Worm (Caenorhabditis elegans) whole organism, L4 larva: ENCODE measurements around the gene lipl-7.

ENCODE experiments used
- F37D6.2 ChIP-seq: sonication (generic microtip); optimal IDR thresholded peaks from 2 replicates; lab custom pipeline; 2016; ENCODE audit warnings: mild to moderate bottlenecking, missing genetic modification characterization, missing compliant biosample characterization
- T20F7.1 ChIP-seq: fragments of 200-800 bp; sonication (Bioruptor generic); optimal IDR thresholded peaks from 2 replicates; lab custom pipeline; 2018; ENCODE audit warnings: mild to moderate bottlenecking, missing genetic modification characterization, missing compliant biosample characterization
- T26A8.4 ChIP-seq: fragments of 200-800 bp; sonication (Bioruptor generic); IDR thresholded peaks from 2 replicates; pipeline ENCODE4 v1.3.6; 2022; ENCODE audit warnings: missing genetic modification characterization, missing compliant biosample characterization
- ZK337.2 ChIP-seq: fragments of 200-800 bp; sonication (Bioruptor generic); IDR thresholded peaks from 2 replicates; pipeline ENCODE4 v1.3.6; 2022; ENCODE audit warnings: missing genetic modification reagents, missing genetic modification characterization, missing compliant biosample characterization
- ZK546.5 ChIP-seq, 2 experiments: sonication (generic microtip); optimal IDR thresholded peaks; 2 replicates each; lab custom pipeline; 2017; ENCODE audit warnings: missing biosample characterization in 2 of 2, missing genetic modification characterization in 2 of 2
- aha-1 ChIP-seq: fragments of 150-350 bp; peaks from one replicate; lab custom pipeline; 2014; ENCODE audit warnings: missing biosample characterization, missing genetic modification characterization
- ceh-28 ChIP-seq: fragments of 150-350 bp; optimal IDR thresholded peaks from 2 replicates; lab custom pipeline; 2014; ENCODE audit warnings: missing biosample characterization, missing genetic modification reagents, missing genetic modification characterization
- ceh-32 ChIP-seq: sonication (generic microtip); optimal IDR thresholded peaks from 2 replicates; lab custom pipeline; 2016; ENCODE audit warnings: mild to moderate bottlenecking, missing genetic modification characterization, missing compliant biosample characterization; ENCODE audit not compliant: poor library complexity
- ceh-62 ChIP-seq: sonication (generic microtip); optimal IDR thresholded peaks from 2 replicates; lab custom pipeline; 2017; ENCODE audit warnings: missing biosample characterization, missing genetic modification characterization
- ces-1 ChIP-seq: fragments of 150-350 bp; sonication (generic microtip); optimal IDR thresholded peaks from 4 replicates; lab custom pipeline; 2014; ENCODE audit warnings: missing biosample characterization, missing genetic modification reagents, missing genetic modification characterization
- daf-12 ChIP-seq: fragments of 150-350 bp; optimal IDR thresholded peaks from 2 replicates; lab custom pipeline; 2014; ENCODE audit warnings: missing biosample characterization, missing genetic modification reagents, missing genetic modification characterization
- daf-19 ChIP-seq: fragments of 200-800 bp; sonication (Bioruptor generic); conservative IDR thresholded peaks from 2 replicates; pipeline ENCODE4 v1.3.6; 2022; ENCODE audit warnings: missing genetic modification characterization, missing compliant biosample characterization
- daf-8 ChIP-seq: fragments of 200-800 bp; sonication (Bioruptor generic); IDR thresholded peaks from 2 replicates; pipeline ENCODE4 v1.3.6; 2022; ENCODE audit warnings: missing genetic modification characterization, missing compliant biosample characterization
- dmd-6 ChIP-seq: fragments of 200-800 bp; sonication (Bioruptor generic); IDR thresholded peaks from 2 replicates; pipeline ENCODE4 v1.3.6; 2022; ENCODE audit warnings: missing genetic modification reagents, missing genetic modification characterization, missing compliant biosample characterization
- egl-43 ChIP-seq: fragments of 200-800 bp; sonication (Bioruptor generic); IDR thresholded peaks from 2 replicates; pipeline ENCODE4 v1.3.6; 2022; ENCODE audit warnings: missing genetic modification reagents, missing genetic modification characterization, missing compliant biosample characterization
- fkh-10 ChIP-seq: fragments of 150-350 bp; optimal IDR thresholded peaks from 2 replicates; lab custom pipeline; 2014; ENCODE audit warnings: missing biosample characterization, missing genetic modification reagents, missing genetic modification characterization
- fos-1 ChIP-seq: fragments of 150-350 bp; optimal IDR thresholded peaks from 2 replicates; lab custom pipeline; 2014; ENCODE audit warnings: missing biosample characterization, missing genetic modification characterization
- hlh-11 ChIP-seq: fragments of 200-800 bp; sonication (Bioruptor generic); optimal IDR thresholded peaks from 2 replicates; lab custom pipeline; 2018; ENCODE audit warnings: mild to moderate bottlenecking, missing genetic modification characterization, missing compliant biosample characterization
- hlh-30 ChIP-seq: sonication (generic microtip); optimal IDR thresholded peaks from 2 replicates; lab custom pipeline; 2017; ENCODE audit warnings: antibody characterized with exemption, mild to moderate bottlenecking, missing genetic modification characterization, missing compliant biosample characterization; ENCODE audit not compliant: insufficient read depth
- hmg-1.1 ChIP-seq: fragments of 200-800 bp; sonication (Bioruptor generic); IDR thresholded peaks from 2 replicates; pipeline ENCODE4 v1.3.6; 2022; ENCODE audit warnings: missing genetic modification reagents, missing genetic modification characterization, missing compliant biosample characterization
- lin-38 ChIP-seq: fragments of 200-800 bp; sonication (Bioruptor generic); IDR thresholded peaks from 2 replicates; pipeline ENCODE4 v1.3.6; 2022; ENCODE audit warnings: missing genetic modification reagents, missing genetic modification characterization, missing compliant biosample characterization
- lin-39 ChIP-seq: fragments of 150-350 bp; optimal IDR thresholded peaks from 2 replicates; lab custom pipeline; 2014; ENCODE audit warnings: missing biosample characterization, missing genetic modification reagents, missing genetic modification characterization
- lsy-2 ChIP-seq, 2 experiments: fragments of 150-350 bp in 1 of 2; sonication (generic microtip) in 1 of 2; optimal IDR thresholded peaks; 2 replicates each; lab custom pipeline; 2014 to 2017; ENCODE audit warnings: missing biosample characterization in 2 of 2, missing genetic modification characterization in 2 of 2
- madf-5 ChIP-seq, 2 experiments: fragments of 200-800 bp; sonication (Bioruptor generic); IDR thresholded peaks; 2 replicates each; pipeline ENCODE4 v1.3.6; 2022; ENCODE audit warnings: missing compliant biosample characterization in 2 of 2, missing genetic modification characterization in 2 of 2
- mep-1 ChIP-seq: fragments of 150-350 bp; sonication (generic microtip); optimal IDR thresholded peaks from 3 replicates; lab custom pipeline; 2014; ENCODE audit warnings: missing biosample characterization, missing genetic modification characterization
- mes-2 ChIP-seq: sonication (generic microtip); optimal IDR thresholded peaks from 2 replicates; lab custom pipeline; 2016; ENCODE audit warnings: missing genotype, mild to moderate bottlenecking, missing genetic modification characterization, missing compliant biosample characterization; ENCODE audit not compliant: poor library complexity, severe bottlenecking
- nhr-102 ChIP-seq: sonication (generic microtip); optimal IDR thresholded peaks from 2 replicates; lab custom pipeline; 2016; ENCODE audit warnings: mild to moderate bottlenecking, missing genetic modification characterization, moderate library complexity, missing compliant biosample characterization
- nhr-111 ChIP-seq: fragments of 200-800 bp; sonication (Bioruptor generic); optimal IDR thresholded peaks from 2 replicates; lab custom pipeline; 2018; ENCODE audit warnings: mild to moderate bottlenecking, missing genetic modification characterization, missing compliant biosample characterization
- nhr-28 ChIP-seq: fragments of 150-350 bp; optimal IDR thresholded peaks from 2 replicates; lab custom pipeline; 2014; ENCODE audit warnings: missing biosample characterization, missing genetic modification characterization
- nhr-48 ChIP-seq: sonication (generic microtip); optimal IDR thresholded peaks from 2 replicates; lab custom pipeline; 2016; ENCODE audit warnings: mild to moderate bottlenecking, missing genetic modification characterization, missing compliant biosample characterization
- pha-4 ChIP-seq, 2 experiments: fragments of 150-350 bp in 1 of 2; fragments of 200-800 bp in 1 of 2; sonication (Bioruptor generic) in 1 of 2; IDR thresholded peaks in 1 of 2; optimal IDR thresholded peaks in 1 of 2; 2 replicates each; pipeline versions ENCODE4 v1.3.6 to Lab custom; 2014 to 2022; ENCODE audit warnings: missing genetic modification characterization in 2 of 2, missing genetic modification reagents in 2 of 2, missing biosample characterization in 1 of 2, missing compliant biosample characterization in 1 of 2
- php-3 ChIP-seq: fragments of 200-800 bp; sonication (Bioruptor generic); IDR thresholded peaks from 2 replicates; pipeline ENCODE4 v1.3.6; 2022; ENCODE audit warnings: missing genetic modification reagents, missing genetic modification characterization, missing compliant biosample characterization
- sdz-12 ChIP-seq: fragments of 200-800 bp; sonication (Bioruptor generic); optimal IDR thresholded peaks from 2 replicates; lab custom pipeline; 2018; ENCODE audit warnings: mild to moderate bottlenecking, missing genetic modification characterization, missing compliant biosample characterization
- set-16 ChIP-seq: fragments of 200-800 bp; sonication (Bioruptor generic); IDR thresholded peaks from 2 replicates; pipeline ENCODE4 v1.3.6; 2022; ENCODE audit warnings: missing genetic modification reagents, missing genetic modification characterization, missing compliant biosample characterization
- snpc-1.2 ChIP-seq: fragments of 200-800 bp; sonication (Bioruptor generic); IDR thresholded peaks from 2 replicates; pipeline ENCODE4 v1.3.6; 2022; ENCODE audit warnings: missing genetic modification reagents, missing genetic modification characterization, missing compliant biosample characterization
- spr-1 ChIP-seq: sonication (generic microtip); optimal IDR thresholded peaks from 2 replicates; lab custom pipeline; 2016; ENCODE audit warnings: mild to moderate bottlenecking, missing genetic modification characterization, missing compliant biosample characterization
- tag-97 ChIP-seq: fragments of 200-800 bp; sonication (Bioruptor generic); IDR thresholded peaks from 2 replicates; pipeline ENCODE4 v1.3.6; 2022; ENCODE audit warnings: missing genetic modification characterization, missing compliant biosample characterization
- unc-130 ChIP-seq: sonication (generic microtip); optimal IDR thresholded peaks from 2 replicates; lab custom pipeline; 2016; ENCODE audit warnings: missing genetic modification reagents, missing genetic modification characterization, missing compliant biosample characterization
- unc-39 ChIP-seq: sonication (generic microtip); optimal IDR thresholded peaks from 2 replicates; lab custom pipeline; 2017; ENCODE audit warnings: missing biosample characterization, missing genetic modification characterization
- unc-62 ChIP-seq, 3 experiments: fragments of 150-350 bp in 1 of 3; sonication (generic microtip); optimal IDR thresholded peaks in 2 of 3; peaks in 1 of 3; 1 replicate in 1 of 3; 2 replicates in 2 of 3; lab custom pipeline; 2014 to 2017; ENCODE audit warnings: missing biosample characterization in 3 of 3, missing genetic modification characterization in 3 of 3, missing genetic modification reagents in 3 of 3, missing genotype in 1 of 3
- zip-2 ChIP-seq: fragments of 150-350 bp; optimal IDR thresholded peaks from 2 replicates; lab custom pipeline; 2014; ENCODE audit warnings: missing biosample characterization, missing genetic modification characterization

lipl-7 gene

DNA sequence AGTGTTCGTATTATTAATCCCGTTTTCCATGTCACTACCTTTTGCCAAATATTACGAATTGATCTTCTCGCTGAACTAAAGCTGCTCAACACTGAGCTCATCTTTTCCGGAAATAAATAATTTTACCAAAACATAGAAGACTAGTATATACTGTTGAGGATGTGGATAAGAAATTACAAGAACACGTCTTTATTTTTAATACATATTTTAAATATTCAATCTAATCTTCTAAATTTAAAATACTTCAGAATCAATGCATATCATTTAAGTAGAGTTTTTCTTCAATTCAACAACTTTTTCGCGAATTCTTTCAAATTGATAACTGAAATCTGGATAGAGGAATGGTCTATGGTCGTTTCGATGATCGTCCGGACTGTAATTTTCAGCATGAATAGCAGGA is 26.8 kb downstream of the lipl-7 start, which contains the start of gene abt-1:
Gene abt-1 (minus strand): TSS at position 101 of the 400 bp plus-strand sequence.
- no peak for TF ChIP-seq tag-97
- no peak for TF ChIP-seq ZK546.5 (tag; optimal IDR thresholded peaks at IDR 0.05; lab: Kevin White, UChicago)
- TF ChIP-seq hlh-30: no peak
- no peak for TF ChIP-seq lin-39
- TF ChIP-seq snpc-1.2 (GFP tag; lab: Robert Waterston, UW): no peak
- no peak for TF ChIP-seq daf-19 (GFP tag; lab: Robert Waterston, UW)
- no peak for TF ChIP-seq nhr-102 (tag; lab: Kevin White, UChicago)
- no peak for TF ChIP-seq set-16 (GFP tag; lab: Robert Waterston, UW)

ce11 chrIV:10206182-10206581 is 35.4 kb downstream of the lipl-7 start, which contains the start of gene K04D7.6:
TSS of gene K04D7.6 (minus strand) at chrIV:10206282.
- TF ChIP-seq madf-5 (GFP tag; IDR thresholded peaks at IDR 0.05; lab: Robert Waterston, UW): no peak
- no peak for TF ChIP-seq hlh-11
- no peak for TF ChIP-seq ceh-28 (tag; lab: Kevin White, UChicago)
- no peak for TF ChIP-seq mes-2 (tag; lab: Kevin White, UChicago)
- TF ChIP-seq egl-43: no peak
- TF ChIP-seq sdz-12 (GFP tag; lab: Kevin White, UChicago): no peak

DNA sequence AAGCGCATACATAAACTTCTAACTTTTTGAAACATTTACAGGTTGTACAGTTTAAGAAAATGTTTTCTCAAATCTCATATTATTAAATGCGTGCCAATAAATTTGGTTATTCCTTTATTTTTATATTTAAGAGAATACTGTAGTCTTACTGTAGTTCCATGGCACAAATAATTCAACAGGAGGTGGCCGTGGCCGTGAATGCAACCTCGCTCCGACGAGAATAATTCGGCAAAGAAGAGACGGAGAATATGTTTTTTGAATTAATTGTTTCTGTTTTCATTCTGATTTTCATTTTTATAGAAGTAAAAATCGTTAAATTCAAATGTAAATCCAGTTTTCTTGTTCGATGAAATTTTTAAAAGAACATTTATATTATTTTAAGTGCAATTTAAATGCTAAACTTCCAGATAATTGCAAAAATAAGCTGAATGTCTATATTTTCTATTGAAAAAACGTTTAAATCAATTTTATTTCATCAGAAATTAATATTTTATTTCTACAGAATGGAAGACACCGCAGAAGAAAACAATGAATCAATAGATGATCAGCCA is 44.2 kb downstream of the lipl-7 start, which contains the start of gene gon-4:
Gene gon-4 (plus strand): TSS at position 501 of the 551 bp plus-strand sequence.
- TF ChIP-seq mes-2 (tag; lab: Kevin White, UChicago): peak; percentile 81
- TF ChIP-seq pha-4 (GFP tag; IDR thresholded peaks at IDR 0.05; lab: Robert Waterston, UW): no peak
- peak; percentile 52 for TF ChIP-seq pha-4 (tag; optimal IDR thresholded peaks at IDR 0.05; lab: Kevin White, UChicago)
- TF ChIP-seq unc-130 (GFP tag; lab: Kevin White, UChicago): peak; percentile 46
- TF ChIP-seq daf-19 (GFP tag; lab: Robert Waterston, UW): no peak
- TF ChIP-seq nhr-28 (tag; lab: Kevin White, UChicago): peak; percentile 63
- TF ChIP-seq daf-12: no peak
- TF ChIP-seq T26A8.4 (GFP tag; lab: Robert Waterston, UW): no peak
- TF ChIP-seq mep-1: no peak

- TF ChIP-seq lin-38: no peak
- TF ChIP-seq aha-1 (tag; lab: Kevin White, UChicago): peak; percentile 3
These were observed 47.3 kb downstream of the lipl-7 start, which contains the start of gene ptrg-1 for ce11 chrIV:10194345-10194744. TSS of gene ptrg-1 (minus strand) at chrIV:10194445.

DNA sequence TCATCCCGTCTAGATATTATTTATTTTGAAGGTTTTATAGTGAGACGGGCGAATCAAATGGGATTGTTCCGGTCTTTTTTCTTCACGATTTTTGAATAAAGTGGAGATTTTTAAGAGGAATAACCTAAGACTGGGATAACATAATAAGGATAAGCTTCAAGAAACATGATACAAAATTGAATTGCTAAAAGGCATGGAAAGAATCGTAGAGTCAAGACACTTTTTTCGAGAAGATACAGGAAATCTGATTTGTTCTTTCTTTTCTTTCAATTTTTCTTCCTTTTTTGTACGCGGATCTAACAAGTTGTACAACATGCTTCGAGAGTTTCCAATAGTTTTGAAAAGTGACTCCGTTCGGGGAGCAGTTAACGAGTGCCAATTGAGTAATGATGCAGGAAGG is 50.1 kb downstream of the lipl-7 start:
- TF ChIP-seq daf-8 (GFP tag; lab: Robert Waterston, UW) (no peak), unc-62 (GFP tag; optimal IDR thresholded peaks at IDR 0.05 in 1 of 2; lab: Kevin White, UChicago) (peak in 1 of 2 experiments; percentile 88), unc-62 (tag; optimal IDR thresholded peaks at IDR 0.05; lab: Kevin White, UChicago) (no peak), hmg-1.1 (no peak), ceh-32 (tag; lab: Kevin White, UChicago) (no peak), fkh-10 (peak; percentile 55)

ce11 chrIV:10190586-10190985 is 51.0 kb downstream of the lipl-7 start:
- TF ChIP-seq php-3 (no peak), lsy-2 (tag; optimal IDR thresholded peaks at IDR 0.05; lab: Kevin White, UChicago) (no peak), ces-1 (GFP tag; lab: Kevin White, UChicago) (no peak), spr-1 (tag; lab: Kevin White, UChicago) (no peak), fos-1 (tag; lab: Kevin White, UChicago) (no peak), T20F7.1 (GFP tag; lab: Kevin White, UChicago) (no peak), zip-2 (tag; lab: Kevin White, UChicago) (no peak), unc-39 (tag; lab: Kevin White, UChicago) (no peak), nhr-111 (no peak), dmd-6 (GFP tag; lab: Robert Waterston, UW) (no peak), ZK337.2 (GFP tag; lab: Robert Waterston, UW) (no peak), F37D6.2 (tag; lab: Kevin White, UChicago) (no peak), ceh-62 (tag; lab: Kevin White, UChicago) (no peak), hlh-30 (no peak), mes-2 (tag; lab: Kevin White, UChicago) (no peak), nhr-48 (tag; lab: Kevin White, UChicago) (no peak)
